Worm (Caenorhabditis elegans) whole organism, L3 larva: ENCODE results near the gene K08D9.6.

Experiments
- ceh-16 ChIP-seq: sonication (generic microtip); optimal IDR thresholded peaks from 2 replicates; lab custom pipeline; 2017; ENCODE audit warnings: missing biosample characterization, missing genetic modification characterization
- ceh-82 ChIP-seq: fragments of 150-350 bp; optimal IDR thresholded peaks from 2 replicates; lab custom pipeline; 2014; ENCODE audit warnings: missing biosample characterization, missing genetic modification characterization
- elt-1 ChIP-seq: fragments of 150-350 bp; optimal IDR thresholded peaks from 2 replicates; lab custom pipeline; 2014; ENCODE audit warnings: missing biosample characterization, missing genetic modification characterization
- elt-3 ChIP-seq, 3 experiments: fragments of 150-350 bp in 1 of 3; sonication (generic microtip) in 2 of 3; optimal IDR thresholded peaks; 2 replicates in 2 of 3; 4 replicates in 1 of 3; lab custom pipeline; 2014 to 2017; ENCODE audit warnings: missing biosample characterization in 3 of 3, missing genetic modification characterization in 3 of 3
- jun-1 ChIP-seq: fragments of 150-350 bp; optimal IDR thresholded peaks from 2 replicates; lab custom pipeline; 2014; ENCODE audit warnings: missing biosample characterization, missing genetic modification reagents, missing genetic modification characterization
- lin-15B ChIP-seq: fragments of 150-350 bp; optimal IDR thresholded peaks from 2 replicates; lab custom pipeline; 2014; ENCODE audit warnings: missing biosample characterization, missing genetic modification characterization
- lsy-12 ChIP-seq: sonication (generic microtip); optimal IDR thresholded peaks from 2 replicates; lab custom pipeline; 2016; ENCODE audit warnings: mild to moderate bottlenecking, missing genetic modification characterization, missing compliant biosample characterization
- nhr-25 ChIP-seq: sonication (generic microtip); optimal IDR thresholded peaks from 2 replicates; lab custom pipeline; 2017; ENCODE audit warnings: missing biosample characterization, missing genetic modification characterization
- nhr-76 ChIP-seq: fragments of 150-350 bp; sonication (generic microtip); optimal IDR thresholded peaks from 5 replicates; lab custom pipeline; 2014; ENCODE audit warnings: missing biosample characterization, missing genetic modification characterization
- pha-4 ChIP-seq: fragments of 150-350 bp; optimal IDR thresholded peaks from 2 replicates; lab custom pipeline; 2014; ENCODE audit warnings: missing biosample characterization, missing genetic modification reagents, missing genetic modification characterization
- pqm-1 ChIP-seq: fragments of 150-350 bp; optimal IDR thresholded peaks from 2 replicates; lab custom pipeline; 2017; ENCODE audit warnings: missing biosample characterization, missing genetic modification characterization, inconsistent platforms

K08D9.6 gene

DNA sequence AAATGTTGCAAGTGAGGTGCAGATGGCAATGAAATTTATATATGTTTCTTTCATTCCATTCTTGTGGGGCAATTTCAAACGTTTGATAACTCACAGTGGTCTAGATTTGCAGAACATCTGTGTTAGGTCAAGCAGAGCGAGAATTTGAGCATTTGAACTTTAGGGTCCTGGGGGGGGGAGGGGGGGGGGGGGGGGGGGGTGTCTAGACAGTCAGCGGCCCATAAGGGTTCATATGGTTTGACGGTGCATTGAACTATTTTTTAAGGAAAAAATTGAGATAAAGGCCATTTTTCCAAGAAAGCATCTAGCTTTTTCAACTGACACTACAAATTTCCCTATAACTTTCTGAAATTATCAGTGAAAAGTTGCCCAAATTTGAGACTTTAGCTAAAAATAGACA is 48.9 kb downstream of the K08D9.6 start:
- TF ChIP-seq lsy-12 (tag; lab: Kevin White, UChicago) (no peak), pqm-1 (tag; lab: Kevin White, UChicago) (no peak), lin-15B (tag; lab: Kevin White, UChicago) (no peak), jun-1 (tag; lab: Kevin White, UChicago) (no peak), elt-3 (tag; optimal IDR thresholded peaks at IDR 0.05; lab: Kevin White, UChicago) (no peak), nhr-25 (tag; lab: Kevin White, UChicago) (no peak), ceh-82 (tag; lab: Kevin White, UChicago) (no peak), ceh-16 (tag; lab: Kevin White, UChicago) (no peak), nhr-76 (tag; lab: Kevin White, UChicago) (no peak), elt-1 (no peak), pha-4 (tag; lab: Kevin White, UChicago) (no peak)
